Worm (Caenorhabditis elegans) whole organism, young adult: ENCODE measurements around the gene gdh-1.

ENCODE experiments used
- B0035.1 ChIP-seq: sonication (generic microtip); optimal IDR thresholded peaks from 2 replicates; lab custom pipeline; 2016; ENCODE audit warnings: missing genetic modification characterization, mild to moderate bottlenecking, missing compliant biosample characterization, missing genotype, missing genetic modification reagents
- F22D6.2 ChIP-seq: sonication (generic microtip); optimal IDR thresholded peaks from 2 replicates; lab custom pipeline; 2016; ENCODE audit warnings: mild to moderate bottlenecking, missing genetic modification characterization, missing compliant biosample characterization
- F33H1.4 ChIP-seq: fragments of 200-800 bp; sonication (Bioruptor generic); IDR thresholded peaks from 2 replicates; pipeline ENCODE4 v1.3.6; 2022; ENCODE audit warnings: missing genetic modification reagents, missing genetic modification characterization, missing compliant biosample characterization
- F55B11.4 ChIP-seq: sonication (generic microtip); optimal IDR thresholded peaks from 2 replicates; lab custom pipeline; 2016; ENCODE audit warnings: missing compliant biosample characterization, missing genetic modification characterization, borderline replicate concordance; ENCODE audit not compliant: insufficient read depth
- K11D2.4 ChIP-seq: fragments of 200-800 bp; sonication (Bioruptor generic); IDR thresholded peaks from 2 replicates; pipeline ENCODE4 v1.3.6; 2022; ENCODE audit warnings: missing genetic modification reagents, missing genetic modification characterization, missing compliant biosample characterization
- T07F8.4 ChIP-seq: sonication (generic microtip); optimal IDR thresholded peaks from 2 replicates; lab custom pipeline; 2016; ENCODE audit warnings: mild to moderate bottlenecking, missing genetic modification characterization, moderate library complexity, missing compliant biosample characterization
- T26A5.8 ChIP-seq: sonication (generic microtip); optimal IDR thresholded peaks from 2 replicates; lab custom pipeline; 2016; ENCODE audit warnings: missing genetic modification characterization, missing compliant biosample characterization
- Y56A3A.18 ChIP-seq: fragments of 200-800 bp; sonication (Bioruptor generic); IDR thresholded peaks from 2 replicates; pipeline ENCODE4 v1.3.6; 2022; ENCODE audit warnings: missing genetic modification reagents, missing genetic modification characterization, missing compliant biosample characterization
- Y95B8A.8 ChIP-seq: fragments of 200-800 bp; sonication (Bioruptor generic); IDR thresholded peaks from 2 replicates; pipeline ENCODE4 v1.3.6; 2022; ENCODE audit warnings: missing genetic modification reagents, missing genetic modification characterization, missing compliant biosample characterization
- ZK185.1 ChIP-seq: sonication (generic microtip); optimal IDR thresholded peaks from 2 replicates; lab custom pipeline; 2016; ENCODE audit warnings: mild to moderate bottlenecking, missing genetic modification characterization, missing compliant biosample characterization; ENCODE audit not compliant: poor library complexity, severe bottlenecking
- akir-1 ChIP-seq: fragments of 200-800 bp; sonication (Bioruptor generic); optimal IDR thresholded peaks from 2 replicates; lab custom pipeline; 2018; ENCODE audit warnings: mild to moderate bottlenecking, missing genetic modification characterization, moderate library complexity, missing compliant biosample characterization
- aptf-2 ChIP-seq: fragments of 200-800 bp; sonication (Bioruptor generic); conservative IDR thresholded peaks from 2 replicates; pipeline ENCODE4 v1.3.6; 2022; ENCODE audit warnings: missing genetic modification reagents, missing genetic modification characterization, missing compliant biosample characterization
- atf-7 ChIP-seq: sonication (generic microtip); optimal IDR thresholded peaks from 2 replicates; lab custom pipeline; 2017; ENCODE audit warnings: mild to moderate bottlenecking, missing genetic modification characterization, missing compliant biosample characterization
- attf-3 ChIP-seq: fragments of 200-800 bp; sonication (Bioruptor generic); conservative IDR thresholded peaks from 2 replicates; pipeline ENCODE4 v1.3.6; 2022; ENCODE audit warnings: missing genetic modification reagents, missing genetic modification characterization, missing compliant biosample characterization
- attf-6 ChIP-seq: fragments of 200-800 bp; sonication (Bioruptor generic); IDR thresholded peaks from 2 replicates; pipeline ENCODE4 v1.3.6; 2022; ENCODE audit warnings: missing genetic modification reagents, missing genetic modification characterization, missing compliant biosample characterization
- ceh-27 ChIP-seq: fragments of 200-800 bp; sonication (Bioruptor generic); optimal IDR thresholded peaks from 2 replicates; lab custom pipeline; 2018; ENCODE audit warnings: mild to moderate bottlenecking, missing genetic modification characterization, moderate library complexity, missing compliant biosample characterization
- dpff-1 ChIP-seq: sonication (generic microtip); optimal IDR thresholded peaks from 2 replicates; lab custom pipeline; 2017; ENCODE audit warnings: mild to moderate bottlenecking, missing genetic modification characterization, missing compliant biosample characterization
- efl-1 ChIP-seq: fragments of 150-350 bp; optimal IDR thresholded peaks from 2 replicates; lab custom pipeline; 2014; ENCODE audit warnings: missing biosample characterization, missing genetic modification reagents, missing genetic modification characterization
- egl-44 ChIP-seq: fragments of 200-800 bp; sonication (Bioruptor generic); IDR thresholded peaks from 2 replicates; pipeline ENCODE4 v1.3.6; 2022; ENCODE audit warnings: missing genetic modification reagents, missing genetic modification characterization, missing compliant biosample characterization
- ets-4 ChIP-seq: fragments of 200-800 bp; sonication (Bioruptor generic); optimal IDR thresholded peaks from 2 replicates; lab custom pipeline; 2018; ENCODE audit warnings: mild to moderate bottlenecking, missing genetic modification characterization, missing compliant biosample characterization
- fkh-3 ChIP-seq: sonication (generic microtip); optimal IDR thresholded peaks from 2 replicates; lab custom pipeline; 2016; ENCODE audit warnings: mild to moderate bottlenecking, missing genetic modification characterization, missing compliant biosample characterization
- gei-17 ChIP-seq: fragments of 200-800 bp; sonication (Bioruptor generic); optimal IDR thresholded peaks from 2 replicates; lab custom pipeline; 2018; ENCODE audit warnings: mild to moderate bottlenecking, missing genetic modification characterization, missing compliant biosample characterization
- hlh-12 ChIP-seq: sonication (generic microtip); optimal IDR thresholded peaks from 2 replicates; lab custom pipeline; 2016; ENCODE audit warnings: missing genetic modification characterization, missing compliant biosample characterization
- hmg-1.2 ChIP-seq: fragments of 200-800 bp; sonication (Bioruptor generic); IDR thresholded peaks from 2 replicates; pipeline ENCODE4 v1.3.6; 2022; ENCODE audit warnings: missing genetic modification reagents, missing genetic modification characterization, missing compliant biosample characterization
- lin-35 ChIP-seq, 3 experiments: fragments of 150-350 bp in 2 of 3; sonication (generic microtip) in 1 of 3; optimal IDR thresholded peaks; 2 replicates each; lab custom pipeline; 2014 to 2018; ENCODE audit warnings: missing biosample characterization in 3 of 3, missing genetic modification characterization in 3 of 3, missing genetic modification reagents in 3 of 3
- lsl-1 ChIP-seq: fragments of 200-800 bp; sonication (Bioruptor generic); optimal IDR thresholded peaks from 2 replicates; lab custom pipeline; 2018; ENCODE audit warnings: mild to moderate bottlenecking, missing genetic modification characterization, moderate library complexity, missing compliant biosample characterization
- lsy-27 ChIP-seq: sonication (generic microtip); optimal IDR thresholded peaks from 2 replicates; lab custom pipeline; 2017; ENCODE audit warnings: missing genetic modification characterization, mild to moderate bottlenecking, missing compliant biosample characterization, antibody characterized with exemption, missing genotype, borderline replicate concordance; ENCODE audit not compliant: insufficient read depth
- mxl-1 ChIP-seq: sonication (generic microtip); optimal IDR thresholded peaks from 2 replicates; lab custom pipeline; 2016; ENCODE audit warnings: missing genetic modification characterization, missing compliant biosample characterization
- nhr-179 ChIP-seq: sonication (generic microtip); optimal IDR thresholded peaks from 2 replicates; lab custom pipeline; 2016; ENCODE audit warnings: mild to moderate bottlenecking, missing genetic modification characterization, missing compliant biosample characterization
- nhr-27 ChIP-seq: fragments of 200-800 bp; sonication (Bioruptor generic); optimal IDR thresholded peaks from 2 replicates; lab custom pipeline; 2018; ENCODE audit warnings: mild to moderate bottlenecking, missing genetic modification characterization, moderate library complexity, missing compliant biosample characterization
- nhr-90 ChIP-seq: sonication (generic microtip); optimal IDR thresholded peaks from 2 replicates; lab custom pipeline; 2016; ENCODE audit warnings: missing genotype, mild to moderate bottlenecking, missing genetic modification characterization, missing compliant biosample characterization
- pbrm-1 ChIP-seq: fragments of 200-800 bp; sonication (Bioruptor generic); IDR thresholded peaks from 2 replicates; pipeline ENCODE4 v1.3.6; 2022; ENCODE audit warnings: missing genetic modification reagents, missing genetic modification characterization, missing compliant biosample characterization
- rcor-1 ChIP-seq: fragments of 200-800 bp; sonication (Bioruptor generic); IDR thresholded peaks from 2 replicates; pipeline ENCODE4 v1.3.6; 2022; ENCODE audit warnings: missing genetic modification reagents, missing genetic modification characterization, missing compliant biosample characterization
- rec-8 ChIP-seq, 2 experiments: sonication (generic microtip); optimal IDR thresholded peaks; 2 replicates each; lab custom pipeline; 2016; ENCODE audit warnings: mild to moderate bottlenecking in 2 of 2, missing genetic modification characterization in 2 of 2, missing genetic modification reagents in 2 of 2, missing genotype in 2 of 2, missing biosample characterization in 1 of 2, missing compliant biosample characterization in 1 of 2, moderate library complexity in 1 of 2
- somi-1 ChIP-seq: fragments of 200-800 bp; sonication (Bioruptor generic); optimal IDR thresholded peaks from 2 replicates; lab custom pipeline; 2018; ENCODE audit warnings: mild to moderate bottlenecking, missing genetic modification characterization, missing compliant biosample characterization
- tbx-9 ChIP-seq: sonication (generic microtip); optimal IDR thresholded peaks from 2 replicates; lab custom pipeline; 2016; ENCODE audit warnings: borderline replicate concordance, missing genetic modification characterization, inconsistent platforms, missing compliant biosample characterization
- zim-3 ChIP-seq: sonication (generic microtip); optimal IDR thresholded peaks from 2 replicates; lab custom pipeline; 2017; ENCODE audit warnings: mild to moderate bottlenecking, missing genetic modification characterization, moderate library complexity, missing compliant biosample characterization
- ztf-22 ChIP-seq: fragments of 200-800 bp; sonication (Bioruptor generic); optimal IDR thresholded peaks from 2 replicates; lab custom pipeline; 2018; ENCODE audit warnings: mild to moderate bottlenecking, missing genetic modification characterization, moderate library complexity, missing compliant biosample characterization
- ztf-26 ChIP-seq: sonication (generic microtip); optimal IDR thresholded peaks from 2 replicates; lab custom pipeline; 2017; ENCODE audit warnings: missing genetic modification characterization, missing compliant biosample characterization
- ztf-3 ChIP-seq: fragments of 200-800 bp; sonication (Bioruptor generic); optimal IDR thresholded peaks from 2 replicates; lab custom pipeline; 2018; ENCODE audit warnings: mild to moderate bottlenecking, missing genetic modification characterization, missing compliant biosample characterization

gdh-1 gene

ce11 chrIV:11961485-11962255 is 8.6 kb downstream of the gdh-1 start, which contains the start of gene ZK829.7 (continued):
- TF ChIP-seq rcor-1 (GFP tag; lab: Robert Waterston, UW) = peak; percentile 50
- TF ChIP-seq atf-7 = no peak
- no peak for TF ChIP-seq gei-17 (GFP tag; lab: Kevin White, UChicago)
- TF ChIP-seq lsy-27 = no peak
- peak; percentile 20; the same call in 1 of the 2 replicates for TF ChIP-seq hmg-1.2
- no peak for TF ChIP-seq ztf-26
- no peak for TF ChIP-seq B0035.1 (tag; lab: Kevin White, UChicago)
- TF ChIP-seq aptf-2 (GFP tag; lab: Robert Waterston, UW) = no peak
- TF ChIP-seq ztf-22 (GFP tag; lab: Kevin White, UChicago) = no peak
- TF ChIP-seq nhr-179 (tag; lab: Kevin White, UChicago) = no peak
- TF ChIP-seq somi-1 = no peak
- no peak for TF ChIP-seq hlh-12 (tag; lab: Kevin White, UChicago)
- TF ChIP-seq zim-3 (tag; lab: Kevin White, UChicago) = no peak
- 0 out of 2 replicates have a peak, but pooled peaks have one; percentile 57 for TF ChIP-seq Y56A3A.18
- TF ChIP-seq dpff-1 = no peak
- TF ChIP-seq attf-3 (GFP tag; lab: Robert Waterston, UW) = peak; percentile 54; the same call in 1 of the 2 replicates
- peak; percentile 63; the same call in 1 of the 2 replicates for TF ChIP-seq pbrm-1 (GFP tag; lab: Robert Waterston, UW)
- no peak for TF ChIP-seq F22D6.2 (tag; lab: Kevin White, UChicago)
- no peak for TF ChIP-seq T07F8.4 (tag; lab: Kevin White, UChicago)
- no peak for TF ChIP-seq rec-8 (tag; optimal IDR thresholded peaks at IDR 0.05; lab: Kevin White, UChicago)
- TF ChIP-seq F55B11.4 (tag; lab: Kevin White, UChicago) = no peak
- no peak for TF ChIP-seq mxl-1
- TF ChIP-seq attf-6 (GFP tag; lab: Robert Waterston, UW) = 0 out of 2 replicates have a peak, but pooled peaks have one; percentile 42
- TF ChIP-seq nhr-90 (tag; lab: Kevin White, UChicago) = no peak
- no peak for TF ChIP-seq ets-4 (GFP tag; lab: Kevin White, UChicago)
- TF ChIP-seq ztf-3 (GFP tag; lab: Kevin White, UChicago) = no peak
- TF ChIP-seq fkh-3 (tag; lab: Kevin White, UChicago) = no peak
- peak; percentile 55 for TF ChIP-seq ceh-27 (GFP tag; lab: Kevin White, UChicago)
- no peak for TF ChIP-seq Y95B8A.8 (GFP tag; lab: Robert Waterston, UW)
- TF ChIP-seq efl-1 = peak; percentile 82
- TF ChIP-seq akir-1 (GFP tag; lab: Kevin White, UChicago) = no peak
- peak; percentile 47 to 87 (median 50) for TF ChIP-seq lin-35 (GFP tag; optimal IDR thresholded peaks at IDR 0.05; lab: Kevin White, UChicago)
- no peak for TF ChIP-seq T26A5.8 (tag; lab: Kevin White, UChicago)
- peak; percentile 55 for TF ChIP-seq lsl-1 (GFP tag; lab: Kevin White, UChicago)
- TF ChIP-seq tbx-9 (tag; lab: Kevin White, UChicago) = no peak
- no peak for TF ChIP-seq egl-44 (GFP tag; lab: Robert Waterston, UW)
- TF ChIP-seq nhr-27 (tag; lab: Kevin White, UChicago) = no peak

ce11 chrIV:11965327-11965726 is 12.3 kb downstream of the gdh-1 start, which contains the start of gene srj-1:
TSS of gene srj-1 (minus strand) at chrIV:11965427.
- TF ChIP-seq F33H1.4 = no peak
- TF ChIP-seq egl-44 (GFP tag; lab: Robert Waterston, UW) = no peak
- TF ChIP-seq dpff-1 = no peak
- TF ChIP-seq ZK185.1 (tag; lab: Kevin White, UChicago) = no peak
- TF ChIP-seq K11D2.4 = no peak
